Fruit fly (Drosophila melanogaster): ENCODE results near the gene ssp2.

DNA sequence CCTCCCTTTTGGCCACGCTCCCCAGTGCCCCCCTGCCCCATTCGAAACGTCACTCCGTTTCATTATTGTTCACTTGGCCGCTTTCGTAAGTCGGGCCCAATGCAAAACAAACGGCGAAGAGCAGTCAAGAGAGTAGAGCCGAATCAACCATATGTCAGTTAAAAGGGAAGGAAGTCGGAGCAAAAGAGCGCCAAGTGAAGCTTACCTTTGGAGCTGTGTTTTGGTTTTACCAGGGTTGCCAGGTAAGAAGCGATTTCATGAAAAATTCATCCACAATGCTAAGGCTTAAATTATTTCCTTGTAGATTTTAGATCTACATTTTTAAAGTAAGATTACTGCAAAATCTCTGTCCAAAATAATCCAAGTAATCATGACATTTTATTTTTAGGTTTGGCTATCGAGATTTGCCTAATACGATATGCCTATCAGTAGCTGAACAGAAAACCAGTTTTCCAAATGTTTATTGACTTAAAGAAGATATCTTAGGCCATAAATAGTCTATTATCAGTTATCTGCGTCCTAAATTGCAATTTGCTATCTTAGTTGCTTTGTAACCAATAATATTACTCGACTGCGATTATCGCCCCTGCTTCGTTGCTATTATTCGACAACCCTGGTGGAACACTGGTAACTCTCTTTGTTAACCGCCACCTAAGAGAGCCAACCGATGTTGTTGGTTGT is 26.4 kb upstream of the ssp2 start:
- peak; percentile 95 for TF ChIP-seq bab1 (GFP tag; optimal IDR thresholded peaks at IDR 0.05)
- TF ChIP-seq CG33017 (tag; optimal IDR thresholded peaks at IDR 0.05), result peak; percentile 65
- TF ChIP-seq CG11617 (GFP tag; optimal IDR thresholded peaks at IDR 0.05), result peak; percentile 90
- no peak for TF ChIP-seq Mnt (GFP tag; optimal IDR thresholded peaks at IDR 0.05)
- peak; percentile 82 for TF ChIP-seq CG14711 (tag; optimal IDR thresholded peaks at IDR 0.05)
- peak; percentile 38 for TF ChIP-seq kay (GFP tag; ENCODE audit: borderline replicate concordance)
- peak; percentile 57 for TF ChIP-seq tj (GFP tag; optimal IDR thresholded peaks at IDR 0.05)
- TF ChIP-seq CG5204 (GFP tag; optimal IDR thresholded peaks at IDR 0.05), result peak; percentile 88
- TF ChIP-seq pad (GFP tag; optimal IDR thresholded peaks at IDR 0.05), result peak; percentile 72
- TF ChIP-seq Clk (GFP tag; optimal IDR thresholded peaks at IDR 0.05), result peak; percentile 57
- TF ChIP-seq Crg-1 (GFP tag; optimal IDR thresholded peaks at IDR 0.05), result peak; percentile 82
- peak; percentile 73 for TF ChIP-seq CG1620 (GFP tag; optimal IDR thresholded peaks at IDR 0.05)

Measured in whole organism, adult.